Worm (Caenorhabditis elegans) whole organism, L3 larva: ENCODE results near the gene unc-16.

ENCODE experiments used
- R02D3.7 ChIP-seq: fragments of 150-350 bp; optimal IDR thresholded peaks from 2 replicates; lab custom pipeline; 2014; ENCODE audit warnings: missing biosample characterization, missing genetic modification characterization
- aly-2 ChIP-seq: fragments of 150-350 bp; optimal IDR thresholded peaks from 2 replicates; lab custom pipeline; 2014; ENCODE audit warnings: missing biosample characterization, missing genetic modification characterization
- ama-1 ChIP-seq: fragments of 150-350 bp; optimal IDR thresholded peaks from 2 replicates; lab custom pipeline; 2018
- ceh-16 ChIP-seq: sonication (generic microtip); optimal IDR thresholded peaks from 2 replicates; lab custom pipeline; 2017; ENCODE audit warnings: missing biosample characterization, missing genetic modification characterization
- ceh-28 ChIP-seq: fragments of 150-350 bp; optimal IDR thresholded peaks from 2 replicates; lab custom pipeline; 2014; ENCODE audit warnings: missing biosample characterization, missing genetic modification reagents, missing genetic modification characterization
- ceh-9 ChIP-seq: sonication (generic microtip); optimal IDR thresholded peaks from 2 replicates; lab custom pipeline; 2018; ENCODE audit warnings: missing biosample characterization, missing genetic modification characterization
- daf-12 ChIP-seq: fragments of 150-350 bp; optimal IDR thresholded peaks from 2 replicates; lab custom pipeline; 2014; ENCODE audit warnings: missing biosample characterization, missing genetic modification reagents, missing genetic modification characterization
- egl-27 ChIP-seq: sonication (generic microtip); optimal IDR thresholded peaks from 4 replicates; lab custom pipeline; 2017; ENCODE audit warnings: missing biosample characterization, missing genetic modification reagents, missing genetic modification characterization
- egl-5 ChIP-seq: fragments of 150-350 bp; optimal IDR thresholded peaks from 2 replicates; lab custom pipeline; 2017; ENCODE audit warnings: missing biosample characterization, missing genetic modification reagents, missing genetic modification characterization, inconsistent platforms
- elt-2 ChIP-seq: sonication (generic microtip); optimal IDR thresholded peaks from 2 replicates; lab custom pipeline; 2016; ENCODE audit warnings: missing genetic modification reagents, mild to moderate bottlenecking, missing genetic modification characterization, missing compliant biosample characterization
- elt-3 ChIP-seq, 3 experiments: fragments of 150-350 bp in 1 of 3; sonication (generic microtip) in 2 of 3; optimal IDR thresholded peaks; 2 replicates in 2 of 3; 4 replicates in 1 of 3; lab custom pipeline; 2014 to 2017; ENCODE audit warnings: missing biosample characterization in 3 of 3, missing genetic modification characterization in 3 of 3
- eor-1 ChIP-seq, 2 experiments: fragments of 150-350 bp; optimal IDR thresholded peaks; 2 replicates each; lab custom pipeline; 2014 to 2018; ENCODE audit warnings: missing biosample characterization in 2 of 2, missing genetic modification characterization in 2 of 2
- fkh-10 ChIP-seq: sonication (generic microtip); optimal IDR thresholded peaks from 2 replicates; lab custom pipeline; 2017; ENCODE audit warnings: missing biosample characterization, missing genetic modification reagents, missing genetic modification characterization
- fkh-2 ChIP-seq: fragments of 150-350 bp; optimal IDR thresholded peaks from 2 replicates; lab custom pipeline; 2014; ENCODE audit warnings: missing biosample characterization, missing genetic modification reagents, missing genetic modification characterization
- jun-1 ChIP-seq: fragments of 150-350 bp; optimal IDR thresholded peaks from 2 replicates; lab custom pipeline; 2014; ENCODE audit warnings: missing biosample characterization, missing genetic modification reagents, missing genetic modification characterization
- lin-39 ChIP-seq: fragments of 150-350 bp; optimal IDR thresholded peaks from 2 replicates; lab custom pipeline; 2018; ENCODE audit warnings: missing biosample characterization, missing genetic modification reagents, missing genetic modification characterization
- lsy-12 ChIP-seq: sonication (generic microtip); optimal IDR thresholded peaks from 2 replicates; lab custom pipeline; 2016; ENCODE audit warnings: mild to moderate bottlenecking, missing genetic modification characterization, missing compliant biosample characterization
- mml-1 ChIP-seq: fragments of 150-350 bp; sonication (generic microtip); optimal IDR thresholded peaks from 3 replicates; lab custom pipeline; 2014; ENCODE audit warnings: missing biosample characterization, missing genetic modification characterization
- nfya-1 ChIP-seq: sonication (generic microtip); optimal IDR thresholded peaks from 2 replicates; lab custom pipeline; 2017; ENCODE audit warnings: missing genetic modification characterization, mild to moderate bottlenecking, missing compliant biosample characterization, antibody characterized with exemption, moderate library complexity; ENCODE audit not compliant: insufficient read depth
- nhr-11 ChIP-seq: fragments of 150-350 bp; optimal IDR thresholded peaks from 2 replicates; lab custom pipeline; 2014; ENCODE audit warnings: missing biosample characterization, missing genetic modification characterization
- nhr-23 ChIP-seq: fragments of 150-350 bp; optimal IDR thresholded peaks from 2 replicates; lab custom pipeline; 2014; ENCODE audit warnings: missing biosample characterization, missing genetic modification reagents, missing genetic modification characterization
- nhr-25 ChIP-seq: sonication (generic microtip); optimal IDR thresholded peaks from 2 replicates; lab custom pipeline; 2017; ENCODE audit warnings: missing biosample characterization, missing genetic modification characterization
- nhr-67 ChIP-seq: fragments of 150-350 bp; optimal IDR thresholded peaks from 2 replicates; lab custom pipeline; 2014; ENCODE audit warnings: missing biosample characterization, missing genetic modification characterization
- nhr-76 ChIP-seq: fragments of 150-350 bp; sonication (generic microtip); optimal IDR thresholded peaks from 5 replicates; lab custom pipeline; 2014; ENCODE audit warnings: missing biosample characterization, missing genetic modification characterization
- nhr-77 ChIP-seq: fragments of 150-350 bp; optimal IDR thresholded peaks from 2 replicates; lab custom pipeline; 2014; ENCODE audit warnings: missing biosample characterization, missing genetic modification characterization
- pha-4 ChIP-seq: fragments of 150-350 bp; optimal IDR thresholded peaks from 2 replicates; lab custom pipeline; 2014; ENCODE audit warnings: missing biosample characterization, missing genetic modification reagents, missing genetic modification characterization
- sea-2 ChIP-seq: fragments of 150-350 bp; sonication (generic microtip); optimal IDR thresholded peaks from 4 replicates; lab custom pipeline; 2014; ENCODE audit warnings: missing biosample characterization, missing genetic modification reagents, missing genetic modification characterization
- tbx-2 ChIP-seq: sonication (generic microtip); optimal IDR thresholded peaks from 2 replicates; lab custom pipeline; 2016; ENCODE audit warnings: mild to moderate bottlenecking, missing genetic modification characterization, missing compliant biosample characterization
- unc-39 ChIP-seq: sonication (generic microtip); optimal IDR thresholded peaks from 4 replicates; lab custom pipeline; 2017; ENCODE audit warnings: missing biosample characterization, missing genetic modification characterization
- unc-62 ChIP-seq: fragments of 150-350 bp; sonication (generic microtip); optimal IDR thresholded peaks from 4 replicates; lab custom pipeline; 2014; ENCODE audit warnings: missing biosample characterization, missing genetic modification reagents, missing genetic modification characterization
- zag-1 ChIP-seq: fragments of 150-350 bp; optimal IDR thresholded peaks from 2 replicates; lab custom pipeline; 2014; ENCODE audit warnings: missing biosample characterization, missing genetic modification characterization
- ztf-4 ChIP-seq: fragments of 150-350 bp; optimal IDR thresholded peaks from 2 replicates; lab custom pipeline; 2014; ENCODE audit warnings: missing biosample characterization, missing genetic modification characterization

The unc-16 gene

DNA sequence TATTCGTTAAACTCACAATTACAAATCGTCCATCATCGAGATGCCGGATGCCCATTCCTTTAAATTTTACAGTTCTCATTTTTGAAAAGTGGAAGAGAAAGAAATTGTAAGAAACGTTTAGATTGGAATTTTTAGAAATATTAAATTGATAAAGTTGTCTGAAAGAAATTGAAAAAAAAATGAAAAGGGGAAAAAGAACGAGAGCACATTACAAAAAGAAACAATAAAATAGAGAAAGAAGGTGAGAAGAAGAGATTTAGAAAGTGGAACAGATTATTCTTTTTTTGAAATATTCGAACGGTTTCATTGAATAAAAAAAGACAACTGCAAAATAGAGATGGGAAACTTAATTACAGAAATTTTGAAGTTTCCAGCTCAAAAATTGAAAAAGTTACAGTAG, 15.1 kb downstream of the unc-16 start, which contains the start of gene C48B4.8:
C48B4.8 (minus strand) TSS at position 101 of the 400 bp plus-strand sequence.
- TF ChIP-seq pha-4 (tag; lab: Kevin White, UChicago) = no peak
- TF ChIP-seq nhr-76 = no peak
- TF ChIP-seq unc-39 (tag; lab: Kevin White, UChicago) = no peak
- TF ChIP-seq nhr-25 (tag; lab: Kevin White, UChicago) = no peak
- no peak for TF ChIP-seq fkh-2 (tag; lab: Kevin White, UChicago)
- TF ChIP-seq fkh-10 (GFP tag; lab: Kevin White, UChicago) = no peak
- no peak for TF ChIP-seq mml-1 (tag; lab: Kevin White, UChicago)
- TF ChIP-seq elt-3 (tag; optimal IDR thresholded peaks at IDR 0.05; lab: Kevin White, UChicago) = no peak
- TF ChIP-seq eor-1 (tag; optimal IDR thresholded peaks at IDR 0.05; lab: Kevin White, UChicago) = no peak
- no peak for TF ChIP-seq lsy-12 (tag; lab: Kevin White, UChicago)
- TF ChIP-seq jun-1 (tag; lab: Kevin White, UChicago) = no peak
- no peak for TF ChIP-seq sea-2 (GFP tag; lab: Kevin White, UChicago)
- no peak for TF ChIP-seq nhr-23 (tag; lab: Kevin White, UChicago)
- no peak for TF ChIP-seq unc-62 (GFP tag; lab: Kevin White, UChicago)
- no peak for TF ChIP-seq nhr-77 (tag; lab: Kevin White, UChicago)
- TF ChIP-seq ceh-9 (tag; lab: Kevin White, UChicago) = no peak
- TF ChIP-seq elt-2 (tag; lab: Kevin White, UChicago) = no peak
- TF ChIP-seq ztf-4 (tag; lab: Kevin White, UChicago) = no peak
- TF ChIP-seq daf-12 (tag; lab: Kevin White, UChicago) = no peak

DNA sequence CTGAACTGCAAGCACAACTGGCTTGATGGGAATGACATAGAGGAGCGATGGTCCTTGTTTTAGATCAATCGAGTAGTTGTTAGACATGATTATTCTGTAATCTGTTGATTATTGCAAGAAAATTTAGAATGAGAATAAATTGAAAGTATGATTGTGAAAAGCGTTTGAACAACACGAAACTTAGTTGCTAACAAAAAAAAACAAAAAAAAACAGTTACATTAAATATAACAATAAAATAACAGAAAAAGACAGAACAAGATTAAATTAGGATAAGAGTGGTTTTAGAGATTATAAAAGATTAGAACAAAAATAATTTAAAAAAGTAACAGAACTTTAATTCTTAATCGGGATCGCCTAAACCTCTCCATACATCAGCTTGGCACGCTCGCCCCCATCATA, 17.2 kb downstream of the unc-16 start, which contains the start of gene C48B4.9:
C48B4.9 (minus strand) TSS at position 101 of the 400 bp plus-strand sequence.
- no peak for TF ChIP-seq tbx-2 (tag; lab: Kevin White, UChicago)
- TF ChIP-seq nhr-77 (tag; lab: Kevin White, UChicago) = no peak
- TF ChIP-seq R02D3.7 (tag; lab: Kevin White, UChicago) = no peak
- no peak for TF ChIP-seq egl-5 (tag; lab: Kevin White, UChicago)
- no peak for TF ChIP-seq lin-39 (tag; lab: Kevin White, UChicago)
- no peak for TF ChIP-seq aly-2 (tag; lab: Kevin White, UChicago)

DNA sequence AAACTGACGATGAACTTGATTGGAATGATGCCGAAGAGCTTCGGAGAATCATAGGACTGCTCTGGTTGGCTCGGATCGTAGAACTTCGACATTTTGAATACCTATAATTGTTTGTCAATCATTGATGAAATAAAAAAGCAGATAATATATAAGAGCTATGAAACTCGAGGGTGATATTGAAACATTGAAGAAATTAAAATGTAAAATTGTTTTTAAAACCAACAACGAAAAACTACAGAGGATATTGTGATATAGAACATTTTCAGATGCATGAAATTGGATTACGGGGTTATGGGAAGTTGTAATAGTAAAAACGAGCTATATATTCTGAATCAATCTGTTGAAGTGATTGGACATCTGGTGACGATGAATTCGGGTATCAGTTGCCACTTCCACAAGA, 18.4 kb downstream of the unc-16 start, which contains the start of gene C48B4.10:
C48B4.10 (minus strand) TSS at position 101 of the 400 bp plus-strand sequence.
- TF ChIP-seq nhr-76 (no peak), nfya-1 (no peak), fkh-10 (GFP tag; lab: Kevin White, UChicago) (no peak), nhr-11 (tag; lab: Kevin White, UChicago) (no peak), elt-2 (tag; lab: Kevin White, UChicago) (no peak), egl-27 (tag; lab: Kevin White, UChicago) (no peak), ceh-16 (no peak)

DNA sequence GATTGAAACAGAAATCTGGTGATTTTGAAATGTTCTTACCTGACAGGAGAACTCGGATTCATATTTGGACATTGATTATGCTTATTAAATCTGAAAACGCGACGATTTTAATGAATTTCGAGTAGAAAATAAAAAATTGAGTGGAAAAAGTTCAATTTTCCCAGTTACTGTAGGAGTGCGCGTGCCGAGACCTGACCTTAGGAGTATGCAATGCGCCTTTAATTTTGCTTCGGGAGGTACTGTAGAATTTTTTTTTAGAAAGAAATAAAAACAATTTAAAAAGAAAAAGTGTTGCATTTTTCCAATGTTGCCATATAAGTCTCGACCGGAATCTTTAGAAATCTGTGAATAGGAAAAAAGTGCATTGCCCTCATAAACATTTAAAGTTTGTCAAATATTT, 19.9 kb downstream of the unc-16 start, which contains the start of gene C48B4.11:
C48B4.11 (minus strand) TSS at position 143 of the 400 bp plus-strand sequence.
- TF ChIP-seq ama-1 (lab: Kevin White, UChicago) (no peak), nhr-23 (tag; lab: Kevin White, UChicago) (no peak), fkh-2 (tag; lab: Kevin White, UChicago) (no peak)

DNA sequence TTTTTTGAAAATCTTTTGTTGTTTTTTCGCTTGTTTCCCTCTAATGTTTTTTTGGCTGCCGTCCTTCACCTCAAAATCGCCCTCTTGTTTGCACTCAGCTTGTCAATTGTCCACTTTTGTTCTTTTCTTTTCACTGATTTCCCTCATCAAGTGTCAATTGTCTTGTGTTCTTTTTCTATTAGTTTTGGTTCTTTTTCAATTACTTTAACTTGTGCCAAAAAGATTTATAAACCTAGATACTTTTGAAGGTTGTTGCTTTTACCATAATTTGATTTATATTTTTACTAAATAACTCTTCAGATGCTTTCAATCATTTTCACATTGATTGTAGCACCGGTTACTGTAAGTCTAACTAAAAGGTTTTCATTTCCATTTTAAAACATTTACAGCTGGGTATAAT, 22.4 kb downstream of the unc-16 start, which contains the start of gene C48B4.13:
C48B4.13 (plus strand) TSS at position 301 of the 400 bp plus-strand sequence.
- TF ChIP-seq nhr-76 (no peak), egl-27 (tag; lab: Kevin White, UChicago) (no peak), ceh-28 (tag; lab: Kevin White, UChicago) (no peak), nhr-67 (tag; lab: Kevin White, UChicago) (no peak), R02D3.7 (tag; lab: Kevin White, UChicago) (no peak), nhr-11 (tag; lab: Kevin White, UChicago) (no peak), zag-1 (tag; lab: Kevin White, UChicago) (no peak), mml-1 (tag; lab: Kevin White, UChicago) (no peak)
- TF ChIP-seq, all 47 proteins: peak for 0
